Worm (Caenorhabditis elegans): ENCODE measurements around the gene clec-49.
A peak's percentile ranks its signal among the peaks of the same experiment; 100 is the strongest.

clec-49 gene

ce11 chrV:19727990-19728389 is 23.0 kb downstream of the clec-49 start:
- peak; percentile 75 for TF ChIP-seq set-16 (GFP tag; IDR thresholded peaks at IDR 0.05)
- TF ChIP-seq dmd-6 (GFP tag; IDR thresholded peaks at IDR 0.05) = no peak
- peak; percentile 9 for TF ChIP-seq lin-13 (GFP tag; optimal IDR thresholded peaks at IDR 0.05)

ce11 chrV:19724589-19724988 is 26.4 kb downstream of the clec-49 start:
- TF ChIP-seq nhr-77 (tag; optimal IDR thresholded peaks at IDR 0.05) (no peak), fos-1 (tag; optimal IDR thresholded peaks at IDR 0.05) (no peak), Y48G9A.11 (GFP tag; IDR thresholded peaks at IDR 0.05) (no peak), aha-1 (tag) (peak; percentile 75), snpc-1.2 (GFP tag; IDR thresholded peaks at IDR 0.05) (no peak), F37D6.2 (tag; optimal IDR thresholded peaks at IDR 0.05) (no peak), mxl-2 (GFP tag; conservative IDR thresholded peaks at IDR 0.05) (no peak), saeg-2 (GFP tag; IDR thresholded peaks at IDR 0.05) (no peak)

ce11 chrV:19722881-19723280 is 28.1 kb downstream of the clec-49 start:
- TF ChIP-seq lin-38 (GFP tag; IDR thresholded peaks at IDR 0.05) = peak; percentile 47
- TF ChIP-seq dpl-1 (GFP tag; optimal IDR thresholded peaks at IDR 0.05) = no peak
- TF ChIP-seq ceh-28 (tag; optimal IDR thresholded peaks at IDR 0.05) = no peak
- TF ChIP-seq lsy-2 (tag; optimal IDR thresholded peaks at IDR 0.05) = no peak
- TF ChIP-seq F37D6.2 (tag; optimal IDR thresholded peaks at IDR 0.05) = no peak
- TF ChIP-seq mxl-3 (GFP tag; optimal IDR thresholded peaks at IDR 0.05) = no peak
- no peak for TF ChIP-seq F49E8.2 (tag; optimal IDR thresholded peaks at IDR 0.05; ENCODE audit: borderline replicate concordance)
- no peak for TF ChIP-seq nhr-76 (tag; optimal IDR thresholded peaks at IDR 0.05)
- TF ChIP-seq attf-4 (tag; optimal IDR thresholded peaks at IDR 0.05) = no peak
- no peak for TF ChIP-seq nhr-48 (tag; optimal IDR thresholded peaks at IDR 0.05)
- TF ChIP-seq T26A8.4 (GFP tag; IDR thresholded peaks at IDR 0.05) = no peak
- no peak for TF ChIP-seq jun-1 (tag; optimal IDR thresholded peaks at IDR 0.05)
- no peak for TF ChIP-seq Y105C5A.15 (GFP tag; IDR thresholded peaks at IDR 0.05)
- peak; percentile 87 for TF ChIP-seq egl-43 (GFP tag; IDR thresholded peaks at IDR 0.05)
- TF ChIP-seq T20F7.1 (GFP tag; optimal IDR thresholded peaks at IDR 0.05) = no peak
- TF ChIP-seq php-3 (GFP tag; IDR thresholded peaks at IDR 0.05) = no peak
- TF ChIP-seq tag-97 (GFP tag; IDR thresholded peaks at IDR 0.05) = no peak
- TF ChIP-seq vab-7 (GFP tag; IDR thresholded peaks at IDR 0.05) = 0 out of 2 replicates have a peak, but pooled peaks have one; percentile 44
- TF ChIP-seq hmg-1.1 (GFP tag; IDR thresholded peaks at IDR 0.05) = peak; percentile 67
- no peak for TF ChIP-seq zfp-2 (tag; optimal IDR thresholded peaks at IDR 0.05)
- TF ChIP-seq hif-1 (tag; optimal IDR thresholded peaks at IDR 0.05) = no peak
- TF ChIP-seq saeg-2 (GFP tag; IDR thresholded peaks at IDR 0.05) = 0 out of 2 replicates have a peak, but pooled peaks have one; percentile 56
- TF ChIP-seq unc-62 (GFP tag; optimal IDR thresholded peaks at IDR 0.05 in 1 of 2) = peak in 1 of 2 experiments; percentile 83
- no peak for TF ChIP-seq unc-62 (tag; optimal IDR thresholded peaks at IDR 0.05)
- TF ChIP-seq ceh-44 (GFP tag; IDR thresholded peaks at IDR 0.05) = no peak
- peak; percentile 1 for TF ChIP-seq nhr-6 (tag; optimal IDR thresholded peaks at IDR 0.05)
- TF ChIP-seq nhr-41 (GFP tag; IDR thresholded peaks at IDR 0.05) = no peak
- no peak for TF ChIP-seq nhr-28 (tag; optimal IDR thresholded peaks at IDR 0.05)
- TF ChIP-seq lin-39 (tag; optimal IDR thresholded peaks at IDR 0.05) = no peak
- TF ChIP-seq dmd-9 (GFP tag; IDR thresholded peaks at IDR 0.05) = 0 out of 2 replicates have a peak, but pooled peaks have one; percentile 42
- TF ChIP-seq zip-11 (GFP tag; IDR thresholded peaks at IDR 0.05) = no peak
- TF ChIP-seq dmd-8 (GFP tag; IDR thresholded peaks at IDR 0.05) = no peak
- TF ChIP-seq D1046.2 (GFP tag; IDR thresholded peaks at IDR 0.05) = peak; percentile 69; the same call in 1 of the 2 replicates
- peak; percentile 27 for TF ChIP-seq hlh-11 (tag; optimal IDR thresholded peaks at IDR 0.05)
- TF ChIP-seq ztf-11 (tag; optimal IDR thresholded peaks at IDR 0.05) = no peak
- 0 out of 2 replicates have a peak, but pooled peaks have one; percentile 39 for TF ChIP-seq snpc-1.2 (GFP tag; IDR thresholded peaks at IDR 0.05)
- TF ChIP-seq mep-1 (tag; optimal IDR thresholded peaks at IDR 0.05) = no peak
- no peak for TF ChIP-seq fos-1 (tag; optimal IDR thresholded peaks at IDR 0.05)
- TF ChIP-seq lin-15B (tag; optimal IDR thresholded peaks at IDR 0.05) = no peak
- TF ChIP-seq ztf-7 (tag; optimal IDR thresholded peaks at IDR 0.05) = no peak
- 0 out of 2 replicates have a peak, but pooled peaks have one; percentile 39 for TF ChIP-seq F26F4.8 (GFP tag; conservative IDR thresholded peaks at IDR 0.05)
- peak; percentile 52 for TF ChIP-seq dmd-6 (GFP tag; IDR thresholded peaks at IDR 0.05)
